Worm (Caenorhabditis elegans) whole organism, L3 larva: ENCODE results near the gene nspe-8.

Source experiments
- R02D3.7 ChIP-seq: fragments of 150-350 bp; optimal IDR thresholded peaks from 2 replicates; lab custom pipeline; 2014; ENCODE audit warnings: missing biosample characterization, missing genetic modification characterization
- ZK546.5 ChIP-seq: sonication (generic microtip); optimal IDR thresholded peaks from 2 replicates; lab custom pipeline; 2017; ENCODE audit warnings: missing biosample characterization, missing genetic modification characterization
- aly-2 ChIP-seq: fragments of 150-350 bp; optimal IDR thresholded peaks from 2 replicates; lab custom pipeline; 2014; ENCODE audit warnings: missing biosample characterization, missing genetic modification characterization
- ama-1 ChIP-seq: fragments of 150-350 bp; optimal IDR thresholded peaks from 2 replicates; lab custom pipeline; 2018
- ceh-16 ChIP-seq: sonication (generic microtip); optimal IDR thresholded peaks from 2 replicates; lab custom pipeline; 2017; ENCODE audit warnings: missing biosample characterization, missing genetic modification characterization
- ceh-28 ChIP-seq: fragments of 150-350 bp; optimal IDR thresholded peaks from 2 replicates; lab custom pipeline; 2014; ENCODE audit warnings: missing biosample characterization, missing genetic modification reagents, missing genetic modification characterization
- ceh-82 ChIP-seq: fragments of 150-350 bp; optimal IDR thresholded peaks from 2 replicates; lab custom pipeline; 2014; ENCODE audit warnings: missing biosample characterization, missing genetic modification characterization
- ceh-9 ChIP-seq: sonication (generic microtip); optimal IDR thresholded peaks from 2 replicates; lab custom pipeline; 2018; ENCODE audit warnings: missing biosample characterization, missing genetic modification characterization
- daf-12 ChIP-seq: fragments of 150-350 bp; optimal IDR thresholded peaks from 2 replicates; lab custom pipeline; 2014; ENCODE audit warnings: missing biosample characterization, missing genetic modification reagents, missing genetic modification characterization
- egl-27 ChIP-seq: sonication (generic microtip); optimal IDR thresholded peaks from 4 replicates; lab custom pipeline; 2017; ENCODE audit warnings: missing biosample characterization, missing genetic modification reagents, missing genetic modification characterization
- egl-5 ChIP-seq: fragments of 150-350 bp; optimal IDR thresholded peaks from 2 replicates; lab custom pipeline; 2017; ENCODE audit warnings: missing biosample characterization, missing genetic modification reagents, missing genetic modification characterization, inconsistent platforms
- elt-1 ChIP-seq: fragments of 150-350 bp; optimal IDR thresholded peaks from 2 replicates; lab custom pipeline; 2014; ENCODE audit warnings: missing biosample characterization, missing genetic modification characterization
- elt-2 ChIP-seq: sonication (generic microtip); optimal IDR thresholded peaks from 2 replicates; lab custom pipeline; 2016; ENCODE audit warnings: missing genetic modification reagents, mild to moderate bottlenecking, missing genetic modification characterization, missing compliant biosample characterization
- elt-3 ChIP-seq, 3 experiments: fragments of 150-350 bp in 1 of 3; sonication (generic microtip) in 2 of 3; optimal IDR thresholded peaks; 2 replicates in 2 of 3; 4 replicates in 1 of 3; lab custom pipeline; 2014 to 2017; ENCODE audit warnings: missing biosample characterization in 3 of 3, missing genetic modification characterization in 3 of 3
- eor-1 ChIP-seq, 2 experiments: fragments of 150-350 bp; optimal IDR thresholded peaks; 2 replicates each; lab custom pipeline; 2014 to 2018; ENCODE audit warnings: missing biosample characterization in 2 of 2, missing genetic modification characterization in 2 of 2
- fkh-10 ChIP-seq: sonication (generic microtip); optimal IDR thresholded peaks from 2 replicates; lab custom pipeline; 2017; ENCODE audit warnings: missing biosample characterization, missing genetic modification reagents, missing genetic modification characterization
- fkh-2 ChIP-seq: fragments of 150-350 bp; optimal IDR thresholded peaks from 2 replicates; lab custom pipeline; 2014; ENCODE audit warnings: missing biosample characterization, missing genetic modification reagents, missing genetic modification characterization
- fos-1 ChIP-seq: fragments of 150-350 bp; optimal IDR thresholded peaks from 2 replicates; lab custom pipeline; 2014; ENCODE audit warnings: missing biosample characterization, missing genetic modification characterization
- hmg-11 ChIP-seq: sonication (generic microtip); optimal IDR thresholded peaks from 2 replicates; lab custom pipeline; 2016; ENCODE audit warnings: missing genetic modification characterization, missing compliant biosample characterization
- jun-1 ChIP-seq: fragments of 150-350 bp; optimal IDR thresholded peaks from 2 replicates; lab custom pipeline; 2014; ENCODE audit warnings: missing biosample characterization, missing genetic modification reagents, missing genetic modification characterization
- lin-15B ChIP-seq: fragments of 150-350 bp; optimal IDR thresholded peaks from 2 replicates; lab custom pipeline; 2014; ENCODE audit warnings: missing biosample characterization, missing genetic modification characterization
- lin-39 ChIP-seq: fragments of 150-350 bp; optimal IDR thresholded peaks from 2 replicates; lab custom pipeline; 2018; ENCODE audit warnings: missing biosample characterization, missing genetic modification reagents, missing genetic modification characterization
- lsy-12 ChIP-seq: sonication (generic microtip); optimal IDR thresholded peaks from 2 replicates; lab custom pipeline; 2016; ENCODE audit warnings: mild to moderate bottlenecking, missing genetic modification characterization, missing compliant biosample characterization
- mdl-1 ChIP-seq: fragments of 150-350 bp; optimal IDR thresholded peaks from 2 replicates; lab custom pipeline; 2014; ENCODE audit warnings: missing biosample characterization, missing genetic modification characterization
- mml-1 ChIP-seq: fragments of 150-350 bp; sonication (generic microtip); optimal IDR thresholded peaks from 3 replicates; lab custom pipeline; 2014; ENCODE audit warnings: missing biosample characterization, missing genetic modification characterization
- nhr-11 ChIP-seq: fragments of 150-350 bp; optimal IDR thresholded peaks from 2 replicates; lab custom pipeline; 2014; ENCODE audit warnings: missing biosample characterization, missing genetic modification characterization
- nhr-12 ChIP-seq: fragments of 150-350 bp; optimal IDR thresholded peaks from 2 replicates; lab custom pipeline; 2014; ENCODE audit warnings: missing biosample characterization, missing genetic modification characterization
- nhr-23 ChIP-seq: fragments of 150-350 bp; optimal IDR thresholded peaks from 2 replicates; lab custom pipeline; 2014; ENCODE audit warnings: missing biosample characterization, missing genetic modification reagents, missing genetic modification characterization
- nhr-237 ChIP-seq: fragments of 150-350 bp; optimal IDR thresholded peaks from 2 replicates; lab custom pipeline; 2014; ENCODE audit warnings: missing biosample characterization, missing genetic modification characterization
- nhr-25 ChIP-seq: sonication (generic microtip); optimal IDR thresholded peaks from 2 replicates; lab custom pipeline; 2017; ENCODE audit warnings: missing biosample characterization, missing genetic modification characterization
- nhr-28 ChIP-seq: fragments of 150-350 bp; optimal IDR thresholded peaks from 2 replicates; lab custom pipeline; 2014; ENCODE audit warnings: missing biosample characterization, missing genetic modification characterization
- nhr-43 ChIP-seq: sonication (generic microtip); optimal IDR thresholded peaks from 2 replicates; lab custom pipeline; 2016; ENCODE audit warnings: mild to moderate bottlenecking, missing genetic modification characterization, missing compliant biosample characterization; ENCODE audit not compliant: poor library complexity, severe bottlenecking
- nhr-67 ChIP-seq: fragments of 150-350 bp; optimal IDR thresholded peaks from 2 replicates; lab custom pipeline; 2014; ENCODE audit warnings: missing biosample characterization, missing genetic modification characterization
- nhr-76 ChIP-seq: fragments of 150-350 bp; sonication (generic microtip); optimal IDR thresholded peaks from 5 replicates; lab custom pipeline; 2014; ENCODE audit warnings: missing biosample characterization, missing genetic modification characterization
- nhr-77 ChIP-seq: fragments of 150-350 bp; optimal IDR thresholded peaks from 2 replicates; lab custom pipeline; 2014; ENCODE audit warnings: missing biosample characterization, missing genetic modification characterization
- pha-4 ChIP-seq: fragments of 150-350 bp; optimal IDR thresholded peaks from 2 replicates; lab custom pipeline; 2014; ENCODE audit warnings: missing biosample characterization, missing genetic modification reagents, missing genetic modification characterization
- pqm-1 ChIP-seq: fragments of 150-350 bp; optimal IDR thresholded peaks from 2 replicates; lab custom pipeline; 2017; ENCODE audit warnings: missing biosample characterization, missing genetic modification characterization, inconsistent platforms
- sea-2 ChIP-seq: fragments of 150-350 bp; sonication (generic microtip); optimal IDR thresholded peaks from 4 replicates; lab custom pipeline; 2014; ENCODE audit warnings: missing biosample characterization, missing genetic modification reagents, missing genetic modification characterization
- skn-1 ChIP-seq: fragments of 150-350 bp; optimal IDR thresholded peaks from 2 replicates; lab custom pipeline; 2014; ENCODE audit warnings: missing biosample characterization, missing genetic modification characterization
- snpc-4 ChIP-seq: fragments of 150-350 bp; optimal IDR thresholded peaks from 2 replicates; lab custom pipeline; 2014; ENCODE audit warnings: missing biosample characterization, missing genetic modification characterization
- unc-62 ChIP-seq: fragments of 150-350 bp; sonication (generic microtip); optimal IDR thresholded peaks from 4 replicates; lab custom pipeline; 2014; ENCODE audit warnings: missing biosample characterization, missing genetic modification reagents, missing genetic modification characterization
- zag-1 ChIP-seq: fragments of 150-350 bp; optimal IDR thresholded peaks from 2 replicates; lab custom pipeline; 2014; ENCODE audit warnings: missing biosample characterization, missing genetic modification characterization
- ztf-11 ChIP-seq: fragments of 150-350 bp; optimal IDR thresholded peaks from 2 replicates; lab custom pipeline; 2014; ENCODE audit warnings: missing biosample characterization, missing genetic modification characterization
- ztf-4 ChIP-seq: fragments of 150-350 bp; optimal IDR thresholded peaks from 2 replicates; lab custom pipeline; 2014; ENCODE audit warnings: missing biosample characterization, missing genetic modification characterization

nspe-8 gene

DNA sequence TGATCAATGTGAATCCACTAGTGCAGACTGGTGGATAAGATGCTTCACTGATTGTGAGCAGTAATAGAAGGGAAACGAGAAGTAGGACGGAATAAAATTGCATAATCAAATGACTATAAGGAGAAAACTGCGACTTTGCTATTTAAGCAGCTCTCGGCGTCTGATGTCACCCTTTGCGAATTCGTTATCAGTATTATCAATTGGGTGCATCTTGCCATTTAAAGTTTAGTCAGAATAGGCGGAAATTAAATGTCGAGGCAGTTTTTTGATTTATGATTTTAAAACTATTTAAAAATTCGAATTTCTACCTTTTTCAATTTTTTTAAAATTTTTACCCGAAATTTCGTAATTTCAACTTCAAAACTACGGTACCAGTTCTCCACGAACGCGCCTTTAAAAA is 40.8 kb downstream of the nspe-8 start, which contains the start of gene clec-4:
Gene clec-4, minus strand, starts transcription at position 162 of the 400 bp plus-strand sequence.
- TF ChIP-seq pqm-1 (tag; lab: Kevin White, UChicago) (peak; percentile 63), ztf-11 (tag; lab: Kevin White, UChicago) (no peak), elt-2 (tag; lab: Kevin White, UChicago) (peak; percentile 31), fkh-10 (no peak), mml-1 (tag; lab: Kevin White, UChicago) (no peak), mdl-1 (no peak), ceh-82 (tag; lab: Kevin White, UChicago) (no peak), fkh-2 (no peak), nhr-77 (tag; lab: Kevin White, UChicago) (no peak)

- no peak for TF ChIP-seq nhr-25 (tag; lab: Kevin White, UChicago)
- peak; percentile 27 for TF ChIP-seq ceh-28
- TF ChIP-seq nhr-11 (tag; lab: Kevin White, UChicago) = no peak
- TF ChIP-seq fos-1 = no peak
- TF ChIP-seq egl-5 (tag; lab: Kevin White, UChicago) = no peak
- TF ChIP-seq nhr-76 (tag; lab: Kevin White, UChicago) = no peak
- no peak for TF ChIP-seq ztf-4
- peak; percentile 74 for TF ChIP-seq elt-2 (tag; lab: Kevin White, UChicago)
- TF ChIP-seq eor-1 (tag; optimal IDR thresholded peaks at IDR 0.05; lab: Kevin White, UChicago) = no peak
- TF ChIP-seq unc-62 = no peak
- TF ChIP-seq daf-12 (tag; lab: Kevin White, UChicago) = no peak
- TF ChIP-seq lin-39 = no peak
- TF ChIP-seq elt-1 = no peak
- no peak for TF ChIP-seq hmg-11 (tag; lab: Kevin White, UChicago)
- TF ChIP-seq ceh-9 (tag; lab: Kevin White, UChicago) = no peak
- TF ChIP-seq ceh-82 (tag; lab: Kevin White, UChicago) = no peak
- no peak for TF ChIP-seq nhr-43 (tag; lab: Kevin White, UChicago)
- TF ChIP-seq jun-1 = no peak
- no peak for TF ChIP-seq zag-1 (tag; lab: Kevin White, UChicago)
- no peak for TF ChIP-seq fkh-2
- TF ChIP-seq lin-15B = no peak
- TF ChIP-seq nhr-67 (tag; lab: Kevin White, UChicago) = no peak
- no peak for TF ChIP-seq mml-1 (tag; lab: Kevin White, UChicago)
- peak; percentile 74 for TF ChIP-seq pqm-1 (tag; lab: Kevin White, UChicago)
- TF ChIP-seq aly-2 = no peak
Observed at ce11 chrII:12577754-12578153, 44.0 kb downstream of the nspe-8 start, which contains the start of gene clec-8. Gene clec-8, minus strand, starts transcription at chrII:12578061.

DNA sequence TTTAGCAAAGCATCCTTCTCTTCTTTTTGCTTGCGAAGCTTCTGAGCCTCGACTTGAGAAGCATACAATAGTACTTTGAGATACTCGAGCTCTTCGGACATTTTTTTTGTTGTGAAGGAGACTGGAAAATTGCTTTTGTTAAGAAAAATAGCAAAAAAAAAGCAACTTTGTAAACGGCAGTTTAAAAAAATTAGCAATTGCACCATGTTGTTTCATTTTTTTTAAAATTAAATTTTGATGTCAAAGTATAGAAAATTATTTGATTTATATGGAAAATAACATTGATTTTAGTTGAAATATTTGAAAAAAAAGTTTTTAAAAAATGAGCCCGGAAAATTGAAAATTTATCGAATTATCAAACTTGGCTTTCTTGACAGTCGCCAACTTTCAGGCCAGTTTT is 47.1 kb downstream of the nspe-8 start, which contains the start of gene Y38E10A.3:
Gene Y38E10A.3, minus strand, starts transcription at position 101 of the 400 bp plus-strand sequence.
- TF ChIP-seq R02D3.7 (tag; lab: Kevin White, UChicago) = no peak
- TF ChIP-seq eor-1 (tag; optimal IDR thresholded peaks at IDR 0.05; lab: Kevin White, UChicago) = no peak
- no peak for TF ChIP-seq ztf-4
- no peak for TF ChIP-seq nhr-77 (tag; lab: Kevin White, UChicago)
- no peak for TF ChIP-seq pha-4
- TF ChIP-seq mml-1 (tag; lab: Kevin White, UChicago) = no peak
- no peak for TF ChIP-seq ceh-16 (tag; lab: Kevin White, UChicago)
- no peak for TF ChIP-seq ZK546.5
- TF ChIP-seq sea-2 (GFP tag; lab: Kevin White, UChicago) = no peak
- no peak for TF ChIP-seq egl-27 (tag; lab: Kevin White, UChicago)
- no peak for TF ChIP-seq lin-39
- no peak for TF ChIP-seq nhr-23 (tag; lab: Kevin White, UChicago)
- TF ChIP-seq ztf-11 (tag; lab: Kevin White, UChicago) = no peak
- no peak for TF ChIP-seq daf-12 (tag; lab: Kevin White, UChicago)
- TF ChIP-seq lin-15B = no peak
- no peak for TF ChIP-seq nhr-237

DNA sequence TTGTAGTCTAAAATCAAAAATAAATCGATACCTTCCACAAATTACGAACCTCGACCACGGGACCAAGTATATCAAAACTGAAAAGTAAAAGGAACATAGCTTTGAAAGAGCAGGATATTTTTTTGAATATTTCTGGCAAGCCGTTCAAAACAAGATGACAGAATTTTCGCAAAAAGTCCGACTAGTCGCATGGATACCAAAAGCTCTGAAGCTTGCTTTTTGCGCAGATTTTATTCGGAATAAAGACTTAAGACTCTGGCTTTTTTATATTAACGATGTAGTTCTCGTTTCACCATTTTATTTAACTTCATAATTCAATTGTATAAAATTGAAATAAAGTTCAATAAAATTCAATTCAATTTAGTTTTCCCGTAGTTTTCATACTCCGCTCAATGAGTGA is 48.2 kb downstream of the nspe-8 start, which contains the start of gene Y38E10A.2:
Gene Y38E10A.2, minus strand, starts transcription at position 101 of the 400 bp plus-strand sequence.
- TF ChIP-seq nhr-25 (tag; lab: Kevin White, UChicago) (no peak), nhr-43 (tag; lab: Kevin White, UChicago) (no peak), ceh-16 (tag; lab: Kevin White, UChicago) (no peak), nhr-67 (tag; lab: Kevin White, UChicago) (no peak), ceh-28 (no peak), lsy-12 (no peak), elt-1 (no peak), fkh-2 (no peak), hmg-11 (tag; lab: Kevin White, UChicago) (no peak), R02D3.7 (tag; lab: Kevin White, UChicago) (no peak), nhr-12 (tag; lab: Kevin White, UChicago) (no peak), skn-1 (tag; lab: Kevin White, UChicago) (no peak), ama-1 (no peak), pha-4 (no peak), nhr-237 (no peak), nhr-28 (tag; lab: Kevin White, UChicago) (no peak), nhr-77 (tag; lab: Kevin White, UChicago) (no peak), nhr-76 (tag; lab: Kevin White, UChicago) (no peak), snpc-4 (tag; lab: Kevin White, UChicago) (no peak), elt-3 (tag; optimal IDR thresholded peaks at IDR 0.05; lab: Kevin White, UChicago) (no peak)
